Fruit fly (Drosophila melanogaster) whole organism, embryonic: ENCODE data around the gene CG10674.

Source experiments
- Adf1 ChIP-seq: fragments of 200-800 bp; sonication (Bioruptor generic); IDR thresholded peaks from 2 replicates; pipeline ENCODE4 v1.3.6; 2022; ENCODE audit warnings: missing biosample characterization, missing genetic modification characterization
- BtbVII ChIP-seq: fragments of 200-800 bp; sonication (Bioruptor generic); optimal IDR thresholded peaks from 3 replicates; lab custom pipeline; 2017; ENCODE audit warnings: missing biosample characterization, mild to moderate bottlenecking, missing genetic modification characterization
- CG10462 ChIP-seq: fragments of 200-800 bp; sonication (Bioruptor generic); optimal IDR thresholded peaks from 2 replicates; lab custom pipeline; 2016; ENCODE audit warnings: missing biosample characterization, missing genetic modification characterization
- CG12071 ChIP-seq: fragments of 200-800 bp; sonication (Bioruptor generic); optimal IDR thresholded peaks from 3 replicates; lab custom pipeline; 2018; ENCODE audit warnings: missing biosample characterization, mild to moderate bottlenecking, missing genetic modification characterization
- CG13424 ChIP-seq: fragments of 200-800 bp; sonication (Bioruptor generic); optimal IDR thresholded peaks from 2 replicates; lab custom pipeline; 2019; ENCODE audit warnings: missing biosample characterization, mild to moderate bottlenecking, missing genetic modification characterization, moderate library complexity
- CG13894 ChIP-seq: fragments of 200-800 bp; sonication (Bioruptor generic); optimal IDR thresholded peaks from 3 replicates; lab custom pipeline; 2018; ENCODE audit warnings: missing biosample characterization, mild to moderate bottlenecking, missing genetic modification characterization, moderate library complexity
- CG1529 ChIP-seq: fragments of 200-800 bp; sonication (Bioruptor generic); optimal IDR thresholded peaks from 3 replicates; lab custom pipeline; 2018; ENCODE audit warnings: missing biosample characterization, missing genetic modification characterization
- CG17385 ChIP-seq: fragments of 200-800 bp; sonication (Bioruptor generic); optimal IDR thresholded peaks from 3 replicates; lab custom pipeline; 2018; ENCODE audit warnings: missing biosample characterization, mild to moderate bottlenecking, missing genetic modification characterization
- CG1792 ChIP-seq: fragments of 200-800 bp; sonication (Bioruptor generic); optimal IDR thresholded peaks from 2 replicates; lab custom pipeline; 2016; ENCODE audit warnings: missing biosample characterization, missing genetic modification characterization
- CG1832 ChIP-seq: fragments of 200-800 bp; sonication (Bioruptor generic); optimal IDR thresholded peaks from 2 replicates; lab custom pipeline; 2017; ENCODE audit warnings: missing biosample characterization, mild to moderate bottlenecking, missing genetic modification characterization, inconsistent platforms
- CG31388 ChIP-seq: fragments of 200-800 bp; sonication (Bioruptor generic); optimal IDR thresholded peaks from 2 replicates; lab custom pipeline; 2016; ENCODE audit warnings: missing biosample characterization, missing genetic modification characterization
- CG31441 ChIP-seq: fragments of 200-800 bp; sonication (Bioruptor generic); IDR thresholded peaks from 2 replicates; pipeline ENCODE4 v1.3.6; 2022; ENCODE audit warnings: missing biosample characterization, missing genetic modification characterization
- CG34422 ChIP-seq: fragments of 200-800 bp; sonication (Bioruptor generic); IDR thresholded peaks from 3 replicates; pipeline ENCODE4 v1.3.6; 2022; ENCODE audit warnings: missing biosample characterization, missing genetic modification characterization
- CG4282 ChIP-seq: fragments of 200-800 bp; sonication (Bioruptor generic); optimal IDR thresholded peaks from 2 replicates; lab custom pipeline; 2016; ENCODE audit warnings: missing biosample characterization, missing genetic modification characterization
- CG4617 ChIP-seq: fragments of 200-800 bp; sonication (Bioruptor generic); optimal IDR thresholded peaks from 3 replicates; lab custom pipeline; 2016; ENCODE audit warnings: missing biosample characterization, missing genetic modification characterization, borderline replicate concordance
- CG6272 ChIP-seq: fragments of 200-800 bp; sonication (Bioruptor generic); IDR thresholded peaks from 2 replicates; pipeline ENCODE4 v1.3.6; 2022; ENCODE audit warnings: missing biosample characterization, missing genetic modification characterization
- CG8089 ChIP-seq: fragments of 200-800 bp; sonication (Bioruptor generic); optimal IDR thresholded peaks from 3 replicates; lab custom pipeline; 2016; ENCODE audit warnings: missing biosample characterization, missing genetic modification characterization
- CG8478 ChIP-seq: fragments of >200 bp; optimal IDR thresholded peaks from 2 replicates; lab custom pipeline; 2018
- CG9797 ChIP-seq: fragments of 200-800 bp; sonication (Bioruptor generic); optimal IDR thresholded peaks from 3 replicates; lab custom pipeline; 2018; ENCODE audit warnings: missing biosample characterization, mild to moderate bottlenecking, missing genetic modification characterization
- Dfd ChIP-seq, 2 experiments: fragments of >200 bp; optimal IDR thresholded peaks; 2 replicates each; lab custom pipeline; 2017; ENCODE audit warnings: missing biosample characterization in 2 of 2, missing genetic modification characterization in 2 of 2
- Elba2 ChIP-seq: fragments of 200-800 bp; sonication (Bioruptor generic); optimal IDR thresholded peaks from 3 replicates; lab custom pipeline; 2016; ENCODE audit warnings: missing biosample characterization, missing genetic modification characterization
- Fer2 ChIP-seq: fragments of 200-800 bp; sonication (Bioruptor generic); optimal IDR thresholded peaks from 2 replicates; lab custom pipeline; 2018; ENCODE audit warnings: missing biosample characterization, mild to moderate bottlenecking, missing genetic modification characterization, moderate library complexity
- HLHmδ ChIP-seq: fragments of 200-800 bp; sonication (Bioruptor generic); optimal IDR thresholded peaks from 2 replicates; lab custom pipeline; 2018; ENCODE audit warnings: missing biosample characterization, mild to moderate bottlenecking, missing genetic modification characterization, moderate library complexity
- Hsf ChIP-seq: fragments of 200-800 bp; sonication (Bioruptor generic); optimal IDR thresholded peaks from 3 replicates; lab custom pipeline; 2016; ENCODE audit warnings: missing biosample characterization, missing genetic modification characterization
- Med ChIP-seq: fragments of 200-800 bp; sonication (Bioruptor generic); peaks from one replicate; lab custom pipeline; 2016; ENCODE audit warnings: missing biosample characterization, missing genetic modification characterization, mild to moderate bottlenecking, inconsistent platforms, moderate library complexity
- Mes4 ChIP-seq: fragments of 200-800 bp; sonication (Bioruptor generic); optimal IDR thresholded peaks from 2 replicates; lab custom pipeline; 2016; ENCODE audit warnings: missing biosample characterization, missing genetic modification characterization
- Mrtf ChIP-seq: fragments of 200-800 bp; sonication (Bioruptor generic); IDR thresholded peaks from 3 replicates; pipeline ENCODE4 v1.3.6; 2022; ENCODE audit warnings: missing biosample characterization, missing genetic modification characterization
- NC2β ChIP-seq: fragments of 200-800 bp; sonication (Bioruptor generic); optimal IDR thresholded peaks from 2 replicates; lab custom pipeline; 2016; ENCODE audit warnings: missing biosample characterization, missing genetic modification characterization
- PHDP ChIP-seq: fragments of 200-800 bp; sonication (Bioruptor generic); optimal IDR thresholded peaks from 3 replicates; lab custom pipeline; 2018; ENCODE audit warnings: missing biosample characterization, mild to moderate bottlenecking, missing genetic modification characterization, moderate library complexity
- Xbp1 ChIP-seq: fragments of 200-800 bp; sonication (Bioruptor generic); optimal IDR thresholded peaks from 3 replicates; lab custom pipeline; 2016; ENCODE audit warnings: missing biosample characterization, mild to moderate bottlenecking, missing genetic modification characterization
- al ChIP-seq: fragments of 200-800 bp; sonication (Bioruptor generic); IDR thresholded peaks from 2 replicates; pipeline ENCODE4 v1.3.6; 2022; ENCODE audit warnings: missing biosample characterization, missing genetic modification characterization
- ara ChIP-seq: fragments of 200-800 bp; sonication (Bioruptor generic); IDR thresholded peaks from 2 replicates; pipeline ENCODE4 v1.3.6; 2022; ENCODE audit warnings: missing biosample characterization, missing genetic modification characterization
- ash1 ChIP-seq: fragments of 200-800 bp; sonication (Bioruptor generic); optimal IDR thresholded peaks from 2 replicates; lab custom pipeline; 2018; ENCODE audit warnings: missing biosample characterization, mild to moderate bottlenecking, missing genetic modification characterization
- bbx ChIP-seq: fragments of 200-800 bp; sonication (Bioruptor generic); IDR thresholded peaks from 2 replicates; pipeline ENCODE4 v1.3.6; 2022; ENCODE audit warnings: missing biosample characterization, missing genetic modification characterization; ENCODE audit not compliant: partially characterized antibody
- btn ChIP-seq: fragments of 200-800 bp; sonication (Bioruptor generic); optimal IDR thresholded peaks from 2 replicates; lab custom pipeline; 2016; ENCODE audit warnings: missing biosample characterization, missing genetic modification characterization
- gem ChIP-seq: fragments of 200-800 bp; sonication (Bioruptor generic); optimal IDR thresholded peaks from 2 replicates; lab custom pipeline; 2019; ENCODE audit warnings: missing biosample characterization, mild to moderate bottlenecking, missing genetic modification characterization, moderate library complexity
- grau ChIP-seq: fragments of 200-800 bp; optimal IDR thresholded peaks from 3 replicates; lab custom pipeline; 2019; ENCODE audit warnings: missing biosample characterization, mild to moderate bottlenecking, missing genetic modification characterization, moderate library complexity
- hb ChIP-seq: fragments of 200-800 bp; sonication (Bioruptor generic); IDR thresholded peaks from 3 replicates; pipeline ENCODE4 v1.3.6; 2022; ENCODE audit warnings: missing biosample characterization, missing genetic modification characterization; ENCODE audit not compliant: partially characterized antibody
- hbn ChIP-seq: fragments of 200-800 bp; sonication (Bioruptor generic); IDR thresholded peaks from 2 replicates; pipeline ENCODE4 v1.3.6; 2022; ENCODE audit warnings: missing biosample characterization, missing genetic modification characterization; ENCODE audit not compliant: partially characterized antibody
- her ChIP-seq: fragments of 200-800 bp; sonication (Bioruptor generic); optimal IDR thresholded peaks from 2 replicates; lab custom pipeline; 2016; ENCODE audit warnings: missing biosample characterization, missing genetic modification characterization
- jing ChIP-seq: fragments of 200-800 bp; sonication (Bioruptor generic); optimal IDR thresholded peaks from 2 replicates; lab custom pipeline; 2018; ENCODE audit warnings: missing biosample characterization, mild to moderate bottlenecking, missing genetic modification characterization
- kah ChIP-seq: fragments of 200-800 bp; sonication (Bioruptor generic); optimal IDR thresholded peaks from 2 replicates; lab custom pipeline; 2018; ENCODE audit warnings: missing biosample characterization, mild to moderate bottlenecking, missing genetic modification characterization
- pnt ChIP-seq: fragments of 200-800 bp; sonication (Bioruptor generic); optimal IDR thresholded peaks from 3 replicates; lab custom pipeline; 2016; ENCODE audit warnings: missing biosample characterization, missing genetic modification characterization
- repo ChIP-seq: fragments of 200-800 bp; sonication (Bioruptor generic); optimal IDR thresholded peaks from 2 replicates; lab custom pipeline; 2016; ENCODE audit warnings: missing biosample characterization, missing genetic modification characterization
- run ChIP-seq: fragments of 200-800 bp; sonication (Bioruptor generic); optimal IDR thresholded peaks from 3 replicates; lab custom pipeline; 2018; ENCODE audit warnings: missing biosample characterization, mild to moderate bottlenecking, missing genetic modification characterization
- sd ChIP-seq: fragments of 200-800 bp; sonication (Bioruptor generic); optimal IDR thresholded peaks from 3 replicates; lab custom pipeline; 2018; ENCODE audit warnings: missing biosample characterization, mild to moderate bottlenecking, missing genetic modification characterization, moderate library complexity
- seq ChIP-seq: fragments of 200-800 bp; sonication (Bioruptor generic); IDR thresholded peaks from 2 replicates; pipeline ENCODE4 v1.3.6; 2022; ENCODE audit warnings: missing biosample characterization, missing genetic modification characterization
- tna ChIP-seq: fragments of 200-800 bp; sonication (Bioruptor generic); IDR thresholded peaks from 2 replicates; pipeline ENCODE4 v1.3.6; 2022; ENCODE audit warnings: missing biosample characterization, missing genetic modification characterization; ENCODE audit not compliant: partially characterized antibody
- trem ChIP-seq: fragments of 200-800 bp; optimal IDR thresholded peaks from 3 replicates; lab custom pipeline; 2019; ENCODE audit warnings: missing biosample characterization, mild to moderate bottlenecking, missing genetic modification characterization, moderate library complexity
- vvl ChIP-seq: fragments of 200-800 bp; sonication (Bioruptor generic); IDR thresholded peaks from 2 replicates; pipeline ENCODE4 v1.3.6; 2022; ENCODE audit warnings: missing biosample characterization, missing genetic modification characterization
- zen2 ChIP-seq: fragments of 200-800 bp; sonication (Bioruptor generic); IDR thresholded peaks from 3 replicates; pipeline ENCODE4 v1.3.6; 2022; ENCODE audit warnings: missing biosample characterization, missing genetic modification characterization; ENCODE audit not compliant: partially characterized antibody

Gene CG10674

dm6 chr3L:5182994-5183566, 47.0 kb upstream of the CG10674 start (continued):
- TF ChIP-seq CG4617 (no peak), CG31441 (GFP tag; lab: Robert Waterston, UW) (no peak), CG1529 (GFP tag; lab: Kevin White, UChicago) (no peak), run (tag; lab: Kevin White, UChicago) (no peak), Elba2 (GFP tag; lab: Kevin White, UChicago) (no peak), CG34422 (GFP tag; lab: Robert Waterston, UW) (no peak), trem (tag; lab: Kevin White, UChicago) (no peak), CG10462 (GFP tag; lab: Kevin White, UChicago) (no peak), Xbp1 (GFP tag; lab: Kevin White, UChicago) (no peak), CG12071 (no peak), HLHmδ (GFP tag; lab: Kevin White, UChicago) (no peak), Dfd (GFP tag; optimal IDR thresholded peaks at IDR 0.05; lab: Kevin White, UChicago) (no peak), CG13424 (tag; lab: Kevin White, UChicago) (no peak), Adf1 (GFP tag; lab: Robert Waterston, UW) (no peak), repo (GFP tag; lab: Kevin White, UChicago) (no peak), gem (tag; lab: Kevin White, UChicago) (peak; percentile 8), CG8478 (lab: Kevin White, UChicago) (no peak), her (GFP tag; lab: Kevin White, UChicago) (no peak), bbx (GFP tag; lab: Robert Waterston, UW) (no peak), CG4282 (GFP tag; lab: Kevin White, UChicago) (no peak), al (GFP tag; lab: Robert Waterston, UW) (no peak), hbn (GFP tag; lab: Robert Waterston, UW) (no peak), btn (GFP tag; lab: Kevin White, UChicago) (no peak), jing (GFP tag; lab: Kevin White, UChicago) (no peak), CG9797 (GFP tag; lab: Kevin White, UChicago) (no peak), sd (peak; percentile 3), Med (GFP tag; lab: Kevin White, UChicago) (peak; percentile 68), Hsf (GFP tag; lab: Kevin White, UChicago) (no peak), Fer2 (tag; lab: Kevin White, UChicago) (no peak), zen2 (GFP tag; lab: Robert Waterston, UW) (no peak), Mrtf (GFP tag; lab: Robert Waterston, UW) (no peak), CG8089 (GFP tag; lab: Kevin White, UChicago) (no peak), kah (GFP tag; lab: Kevin White, UChicago) (no peak), CG1832 (no peak), ara (no peak), CG1792 (no peak), seq (GFP tag; lab: Robert Waterston, UW) (peak; percentile 11; the same call in 1 of the 2 replicates), NC2β (GFP tag; lab: Kevin White, UChicago) (no peak), hb (GFP tag; lab: Robert Waterston, UW) (no peak), Mes4 (GFP tag; lab: Kevin White, UChicago) (no peak), ash1 (GFP tag; lab: Kevin White, UChicago) (no peak), CG13894 (tag; lab: Kevin White, UChicago) (no peak), CG6272 (GFP tag; lab: Robert Waterston, UW) (no peak), tna (no peak), pnt (GFP tag; lab: Kevin White, UChicago) (no peak), vvl (GFP tag; lab: Robert Waterston, UW) (no peak), grau (tag; lab: Kevin White, UChicago) (peak; percentile 7), CG17385 (GFP tag; lab: Kevin White, UChicago) (no peak), CG31388 (GFP tag; lab: Kevin White, UChicago) (no peak), PHDP (tag; lab: Kevin White, UChicago) (no peak), BtbVII (no peak)
